Worm (Caenorhabditis elegans) whole organism, late embryonic: ENCODE results near the gene T13A10.64.

Source experiments
- F13H6.1 ChIP-seq: sonication (generic microtip); optimal IDR thresholded peaks from 2 replicates; lab custom pipeline; 2016; ENCODE audit warnings: missing genetic modification characterization, missing compliant biosample characterization
- ceh-9 ChIP-seq: sonication (generic microtip); optimal IDR thresholded peaks from 2 replicates; lab custom pipeline; 2016; ENCODE audit warnings: mild to moderate bottlenecking, missing genetic modification characterization, inconsistent platforms, missing compliant biosample characterization
- che-1 ChIP-seq: sonication (generic microtip); optimal IDR thresholded peaks from 2 replicates; lab custom pipeline; 2016; ENCODE audit warnings: mild to moderate bottlenecking, missing genetic modification characterization, missing compliant biosample characterization
- dve-1 ChIP-seq: sonication (generic microtip); optimal IDR thresholded peaks from 2 replicates; lab custom pipeline; 2017; ENCODE audit warnings: antibody characterized with exemption, mild to moderate bottlenecking, missing genetic modification characterization, missing compliant biosample characterization
- lin-11 ChIP-seq: fragments of 200-800 bp; sonication (Bioruptor generic); optimal IDR thresholded peaks from 2 replicates; lab custom pipeline; 2018; ENCODE audit warnings: mild to moderate bottlenecking, missing genetic modification characterization, missing compliant biosample characterization
- nhr-11 ChIP-seq: fragments of 150-350 bp; optimal IDR thresholded peaks from 2 replicates; lab custom pipeline; 2014; ENCODE audit warnings: missing biosample characterization, missing genetic modification characterization
- pha-2 ChIP-seq: sonication (generic microtip); optimal IDR thresholded peaks from 2 replicates; lab custom pipeline; 2017; ENCODE audit warnings: mild to moderate bottlenecking, missing genetic modification characterization, missing compliant biosample characterization
- pha-4 ChIP-seq: fragments of 150-350 bp; optimal IDR thresholded peaks from 2 replicates; lab custom pipeline; 2018; ENCODE audit warnings: missing biosample characterization, missing genetic modification reagents, missing genetic modification characterization
- tbx-2 ChIP-seq: sonication (generic microtip); optimal IDR thresholded peaks from 2 replicates; lab custom pipeline; 2016; ENCODE audit warnings: missing genetic modification characterization, missing compliant biosample characterization
- unc-86 ChIP-seq: sonication (generic microtip); optimal IDR thresholded peaks from 2 replicates; lab custom pipeline; 2016; ENCODE audit warnings: missing genetic modification characterization, missing compliant biosample characterization

DNA sequence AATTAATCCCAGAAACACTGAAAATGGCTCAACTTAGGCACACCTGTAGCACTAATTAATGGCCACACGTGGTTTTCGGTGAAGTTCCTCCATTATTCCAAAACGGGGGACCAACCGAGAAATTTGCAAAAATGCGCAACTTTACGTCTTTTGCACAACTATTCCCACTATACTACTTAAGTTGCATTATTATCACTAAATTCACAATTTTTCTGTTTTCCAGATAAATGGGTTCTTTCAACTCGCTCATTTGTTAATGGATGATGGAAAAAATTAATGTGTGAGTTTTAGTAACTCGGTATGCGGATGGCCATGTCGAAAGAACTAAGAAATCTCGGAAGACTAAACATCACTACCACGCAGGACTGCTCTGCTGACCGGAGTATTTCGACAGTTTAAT is at the start of gene T13A10.64:
- TF ChIP-seq pha-4 (tag; lab: Kevin White, UChicago) = no peak
- TF ChIP-seq nhr-11 (tag; lab: Kevin White, UChicago) = no peak
- TF ChIP-seq dve-1 (tag; lab: Kevin White, UChicago) = no peak
- no peak for TF ChIP-seq lin-11 (tag; lab: Kevin White, UChicago)
- no peak for TF ChIP-seq ceh-9 (tag; lab: Kevin White, UChicago)
- no peak for TF ChIP-seq che-1 (tag; lab: Kevin White, UChicago)
- no peak for TF ChIP-seq tbx-2 (tag; lab: Kevin White, UChicago)
- TF ChIP-seq F13H6.1 (tag; lab: Kevin White, UChicago) = no peak
- no peak for TF ChIP-seq pha-2 (tag; lab: Kevin White, UChicago)
- TF ChIP-seq unc-86 = no peak
